Fruit fly (Drosophila melanogaster): ENCODE data around the gene CG4259.

DNA sequence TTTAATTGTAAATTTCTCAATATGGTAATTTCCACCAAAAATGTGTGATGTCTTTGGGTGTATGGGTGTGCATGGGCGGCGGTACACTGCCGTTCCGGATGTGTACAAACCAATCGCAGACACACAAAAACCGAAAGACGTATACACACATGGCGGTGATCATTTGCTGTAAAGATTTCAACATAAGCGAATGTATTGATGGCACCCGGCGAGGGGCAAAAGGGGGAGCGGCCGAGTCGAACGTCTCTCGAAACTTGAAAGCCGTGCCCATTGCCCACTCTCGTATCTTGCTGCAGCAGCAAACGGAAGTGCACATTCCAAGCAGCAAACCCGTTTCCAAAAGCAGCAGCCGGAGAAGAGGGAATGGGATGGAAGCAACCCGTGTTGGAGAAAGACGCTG lies 33.2 kb upstream of the CG4259 start:
- no peak for TF ChIP-seq CTCF (optimal IDR thresholded peaks at IDR 0.05)
- TF ChIP-seq CG8478 (optimal IDR thresholded peaks at IDR 0.05), result no peak

Data from S2 (cell line).